Fruit fly (Drosophila melanogaster): ENCODE measurements around the gene robl37BC.

Gene robl37BC

dm6 chr2L:19045111-19045560 lies 34.5 kb downstream of the robl37BC start, which contains the start of the genes Ttc19 and Acn (continued):
- peak; percentile 77 for TF ChIP-seq CG15269 (tag; optimal IDR thresholded peaks at IDR 0.05)
- peak; percentile 74; the same call in 1 of the 2 replicates for TF ChIP-seq ham (GFP tag; IDR thresholded peaks at IDR 0.05)
- TF ChIP-seq row (GFP tag; IDR thresholded peaks at IDR 0.05), result peak; percentile 96
- peak; percentile 65 for TF ChIP-seq Spps (tag; optimal IDR thresholded peaks at IDR 0.05)
- TF ChIP-seq Tbp (GFP tag; optimal IDR thresholded peaks at IDR 0.05), result no peak
- peak; percentile 86 for TF ChIP-seq CG1603 (tag; optimal IDR thresholded peaks at IDR 0.05)
- peak; percentile 44; the same call in 1 of the 2 replicates for TF ChIP-seq gsb (GFP tag; IDR thresholded peaks at IDR 0.05)
- peak; percentile 7 to 80 for TF ChIP-seq bsh (GFP tag; optimal IDR thresholded peaks at IDR 0.05)
- TF ChIP-seq NC2β (GFP tag; optimal IDR thresholded peaks at IDR 0.05), result peak; percentile 86
- TF ChIP-seq CG12769 (tag; optimal IDR thresholded peaks at IDR 0.05), result no peak
- peak; percentile 91 for TF ChIP-seq sob (GFP tag; IDR thresholded peaks at IDR 0.05)
- TF ChIP-seq ems (GFP tag; optimal IDR thresholded peaks at IDR 0.05), result peak; percentile 85
- TF ChIP-seq CG6272 (GFP tag; IDR thresholded peaks at IDR 0.05), result peak; percentile 85
- TF ChIP-seq Fer3 (tag; optimal IDR thresholded peaks at IDR 0.05), result peak; percentile 80
- peak; percentile 44 for TF ChIP-seq D19B (GFP tag; optimal IDR thresholded peaks at IDR 0.05)
- peak; percentile 84 for TF ChIP-seq repo (GFP tag; optimal IDR thresholded peaks at IDR 0.05)
- TF ChIP-seq CoRest (tag; optimal IDR thresholded peaks at IDR 0.05), result peak; percentile 88
- TF ChIP-seq sens (GFP tag), result peak; percentile 98
- TF ChIP-seq Doc2 (GFP tag; IDR thresholded peaks at IDR 0.05), result no peak
- TF ChIP-seq H15 (GFP tag; IDR thresholded peaks at IDR 0.05), result peak; percentile 84
- peak; percentile 43 for TF ChIP-seq CG11723 (GFP tag; optimal IDR thresholded peaks at IDR 0.05)
- peak; percentile 91 for TF ChIP-seq CG8944 (GFP tag; optimal IDR thresholded peaks at IDR 0.05)
- TF ChIP-seq Dek (tag; optimal IDR thresholded peaks at IDR 0.05), result peak; percentile 82
- TF ChIP-seq fd96Cb (tag; optimal IDR thresholded peaks at IDR 0.05), result peak; percentile 60
- no peak for TF ChIP-seq nau (GFP tag; optimal IDR thresholded peaks at IDR 0.05)
- no peak for TF ChIP-seq CG5180 (GFP tag; optimal IDR thresholded peaks at IDR 0.05)
- peak; percentile 88 for TF ChIP-seq sug (tag; optimal IDR thresholded peaks at IDR 0.05)
- peak; percentile 80 to 91 for TF ChIP-seq Hr51 (GFP tag; optimal IDR thresholded peaks at IDR 0.05)
- peak; percentile 87 for TF ChIP-seq CG17829 (tag; optimal IDR thresholded peaks at IDR 0.05)
- TF ChIP-seq fd64A (GFP tag; optimal IDR thresholded peaks at IDR 0.05), result no peak
- peak; percentile 87 for TF ChIP-seq CG4424 (GFP tag; optimal IDR thresholded peaks at IDR 0.05)
- peak; percentile 90 for TF ChIP-seq trem (tag; optimal IDR thresholded peaks at IDR 0.05)
- TF ChIP-seq CG10543 (GFP tag; optimal IDR thresholded peaks at IDR 0.05), result peak; percentile 88
- TF ChIP-seq sima (GFP tag; optimal IDR thresholded peaks at IDR 0.05), result no peak
- TF ChIP-seq CG31441 (GFP tag; IDR thresholded peaks at IDR 0.05), result no peak; the same call in 1 of the 2 replicates
- no peak for TF ChIP-seq cg (GFP tag; optimal IDR thresholded peaks at IDR 0.05)
- peak; percentile 59 for TF ChIP-seq CG12219 (GFP tag; optimal IDR thresholded peaks at IDR 0.05)
- no peak for TF ChIP-seq prd (optimal IDR thresholded peaks at IDR 0.05)
- TF ChIP-seq prd (GFP tag; IDR thresholded peaks at IDR 0.05), result peak; percentile 89
- no peak for TF ChIP-seq Jarid2 (GFP tag; optimal IDR thresholded peaks at IDR 0.05)
- TF ChIP-seq CG10462 (GFP tag; optimal IDR thresholded peaks at IDR 0.05), result peak; percentile 80
- TF ChIP-seq cas (GFP tag; IDR thresholded peaks at IDR 0.05), result peak; percentile 68; the same call in 1 of the 2 replicates
- TF ChIP-seq CG1529 (GFP tag; optimal IDR thresholded peaks at IDR 0.05), result peak; percentile 58
- peak; percentile 59 for TF ChIP-seq cwo (GFP tag; optimal IDR thresholded peaks at IDR 0.05)
- TF ChIP-seq Dll (GFP tag; IDR thresholded peaks at IDR 0.05; ENCODE audit: partially characterized antibody), result peak; percentile 98
- TF ChIP-seq HmgD (GFP tag; optimal IDR thresholded peaks at IDR 0.05), result peak; percentile 89
- TF ChIP-seq kay (GFP tag; optimal IDR thresholded peaks at IDR 0.05), result peak; percentile 55
- peak; percentile 92 for TF ChIP-seq vfl (GFP tag; optimal IDR thresholded peaks at IDR 0.05)
- no peak for TF ChIP-seq sqz (GFP tag; optimal IDR thresholded peaks at IDR 0.05)
- no peak for TF ChIP-seq Hr39 (optimal IDR thresholded peaks at IDR 0.05)
- peak; percentile 92 for TF ChIP-seq CG13624 (GFP tag; optimal IDR thresholded peaks at IDR 0.05)

Measured in whole organism, embryonic.